Worm (Caenorhabditis elegans) whole organism, late embryonic: ENCODE results near the gene ZK285.2.

Experiments
- ama-1 ChIP-seq: fragments of 150-350 bp; optimal IDR thresholded peaks from 2 replicates; lab custom pipeline; 2014
- ceh-48 ChIP-seq: sonication (generic microtip); optimal IDR thresholded peaks from 2 replicates; lab custom pipeline; 2016; ENCODE audit warnings: missing genetic modification characterization, inconsistent platforms, missing compliant biosample characterization
- che-1 ChIP-seq: sonication (generic microtip); optimal IDR thresholded peaks from 2 replicates; lab custom pipeline; 2016; ENCODE audit warnings: mild to moderate bottlenecking, missing genetic modification characterization, missing compliant biosample characterization
- elt-2 ChIP-seq: sonication (generic microtip); optimal IDR thresholded peaks from 2 replicates; lab custom pipeline; 2016; ENCODE audit warnings: missing genetic modification reagents, missing genetic modification characterization, missing compliant biosample characterization
- fkh-10 ChIP-seq: fragments of 150-350 bp; optimal IDR thresholded peaks from 2 replicates; lab custom pipeline; 2014; ENCODE audit warnings: missing biosample characterization, missing genetic modification reagents, missing genetic modification characterization
- lin-11 ChIP-seq: fragments of 200-800 bp; sonication (Bioruptor generic); optimal IDR thresholded peaks from 2 replicates; lab custom pipeline; 2018; ENCODE audit warnings: mild to moderate bottlenecking, missing genetic modification characterization, missing compliant biosample characterization
- nhr-11 ChIP-seq: fragments of 150-350 bp; optimal IDR thresholded peaks from 2 replicates; lab custom pipeline; 2014; ENCODE audit warnings: missing biosample characterization, missing genetic modification characterization
- pha-2 ChIP-seq: sonication (generic microtip); optimal IDR thresholded peaks from 2 replicates; lab custom pipeline; 2017; ENCODE audit warnings: mild to moderate bottlenecking, missing genetic modification characterization, missing compliant biosample characterization
- sox-2 ChIP-seq: fragments of 200-800 bp; sonication (Bioruptor generic); IDR thresholded peaks from 2 replicates; pipeline ENCODE4 v1.3.6; 2022; ENCODE audit warnings: missing genetic modification reagents, missing genetic modification characterization, missing compliant biosample characterization
- unc-42 ChIP-seq: sonication (generic microtip); optimal IDR thresholded peaks from 2 replicates; lab custom pipeline; 2016; ENCODE audit warnings: missing genotype, missing genetic modification characterization, missing compliant biosample characterization

- TF ChIP-seq ama-1 (lab: Kevin White, UChicago): no peak
- TF ChIP-seq lin-11: no peak
- TF ChIP-seq che-1 (tag; lab: Kevin White, UChicago): no peak
- no peak for TF ChIP-seq unc-42 (tag; lab: Kevin White, UChicago)
- TF ChIP-seq ceh-48 (tag; lab: Kevin White, UChicago): no peak
- TF ChIP-seq fkh-10 (GFP tag; lab: Kevin White, UChicago): no peak
- TF ChIP-seq sox-2 (GFP tag; lab: Robert Waterston, UW): no peak
- no peak for TF ChIP-seq nhr-11
- no peak for TF ChIP-seq elt-2 (tag; lab: Kevin White, UChicago)
- TF ChIP-seq pha-2: no peak
Measured at ce11 chrV:16029237-16029636, 17.4 kb upstream of the ZK285.2 start.
